Worm (Caenorhabditis elegans) whole organism, young adult: ENCODE measurements around the gene glit-1.
A peak's percentile ranks its signal among the peaks of the same experiment; 100 is the strongest.

Source experiments
- B0019.2 ChIP-seq: fragments of 200-800 bp; sonication (Bioruptor generic); conservative IDR thresholded peaks from 2 replicates; pipeline ENCODE4 v1.3.6; 2022; ENCODE audit warnings: missing genetic modification reagents, missing genetic modification characterization, missing compliant biosample characterization
- B0035.1 ChIP-seq: sonication (generic microtip); optimal IDR thresholded peaks from 2 replicates; lab custom pipeline; 2016; ENCODE audit warnings: missing genetic modification characterization, mild to moderate bottlenecking, missing compliant biosample characterization, missing genotype, missing genetic modification reagents
- C06A6.2 ChIP-seq: fragments of 200-800 bp; sonication (Bioruptor generic); conservative IDR thresholded peaks from 2 replicates; pipeline ENCODE4 v1.3.6; 2022; ENCODE audit warnings: missing genetic modification characterization, missing compliant biosample characterization
- F10E7.11 ChIP-seq: sonication (generic microtip); optimal IDR thresholded peaks from 2 replicates; lab custom pipeline; 2017; ENCODE audit warnings: mild to moderate bottlenecking, missing genetic modification characterization, moderate library complexity, missing compliant biosample characterization
- F23B12.7 ChIP-seq: sonication (generic microtip); optimal IDR thresholded peaks from 2 replicates; lab custom pipeline; 2017; ENCODE audit warnings: missing genetic modification characterization, mild to moderate bottlenecking, missing compliant biosample characterization, antibody characterized with exemption, moderate library complexity; ENCODE audit not compliant: insufficient read depth
- F39B2.1 ChIP-seq: fragments of 200-800 bp; sonication (Bioruptor generic); IDR thresholded peaks from 2 replicates; pipeline ENCODE4 v1.3.6; 2022; ENCODE audit warnings: missing genetic modification reagents, missing genetic modification characterization, missing compliant biosample characterization
- F52B5.7 ChIP-seq: sonication (generic microtip); optimal IDR thresholded peaks from 2 replicates; lab custom pipeline; 2016; ENCODE audit warnings: mild to moderate bottlenecking, missing genetic modification characterization, missing compliant biosample characterization
- F57A8.1 ChIP-seq: fragments of 200-800 bp; sonication (Bioruptor generic); optimal IDR thresholded peaks from 2 replicates; lab custom pipeline; 2018; ENCODE audit warnings: mild to moderate bottlenecking, missing genetic modification characterization, moderate library complexity, missing compliant biosample characterization
- Y53F4B.3 ChIP-seq: fragments of 200-800 bp; sonication (Bioruptor generic); IDR thresholded peaks from 2 replicates; pipeline ENCODE4 v1.3.6; 2022; ENCODE audit warnings: missing genetic modification reagents, missing genetic modification characterization, missing compliant biosample characterization
- Y56A3A.18 ChIP-seq: fragments of 200-800 bp; sonication (Bioruptor generic); IDR thresholded peaks from 2 replicates; pipeline ENCODE4 v1.3.6; 2022; ENCODE audit warnings: missing genetic modification reagents, missing genetic modification characterization, missing compliant biosample characterization
- Y95B8A.8 ChIP-seq: fragments of 200-800 bp; sonication (Bioruptor generic); IDR thresholded peaks from 2 replicates; pipeline ENCODE4 v1.3.6; 2022; ENCODE audit warnings: missing genetic modification reagents, missing genetic modification characterization, missing compliant biosample characterization
- akir-1 ChIP-seq: fragments of 200-800 bp; sonication (Bioruptor generic); optimal IDR thresholded peaks from 2 replicates; lab custom pipeline; 2018; ENCODE audit warnings: mild to moderate bottlenecking, missing genetic modification characterization, moderate library complexity, missing compliant biosample characterization
- aptf-2 ChIP-seq: fragments of 200-800 bp; sonication (Bioruptor generic); conservative IDR thresholded peaks from 2 replicates; pipeline ENCODE4 v1.3.6; 2022; ENCODE audit warnings: missing genetic modification reagents, missing genetic modification characterization, missing compliant biosample characterization
- cebp-1 ChIP-seq, 2 experiments: fragments of 200-800 bp in 1 of 2; sonication (Bioruptor generic) in 1 of 2; sonication (generic microtip) in 1 of 2; IDR thresholded peaks in 1 of 2; optimal IDR thresholded peaks in 1 of 2; 2 replicates each; pipeline versions ENCODE4 v1.3.6 to Lab custom; 2017 to 2022; ENCODE audit warnings: missing compliant biosample characterization in 2 of 2, missing genetic modification characterization in 2 of 2, mild to moderate bottlenecking in 1 of 2, missing genetic modification reagents in 1 of 2, moderate library complexity in 1 of 2
- ceh-27 ChIP-seq: fragments of 200-800 bp; sonication (Bioruptor generic); optimal IDR thresholded peaks from 2 replicates; lab custom pipeline; 2018; ENCODE audit warnings: mild to moderate bottlenecking, missing genetic modification characterization, moderate library complexity, missing compliant biosample characterization
- ceh-40 ChIP-seq: fragments of 200-800 bp; sonication (Bioruptor generic); IDR thresholded peaks from 2 replicates; pipeline ENCODE4 v1.3.6; 2022; ENCODE audit warnings: missing genetic modification characterization, missing compliant biosample characterization
- chd-7 ChIP-seq: sonication (generic microtip); optimal IDR thresholded peaks from 2 replicates; lab custom pipeline; 2016; ENCODE audit warnings: mild to moderate bottlenecking, missing genetic modification characterization, moderate library complexity, missing compliant biosample characterization
- die-1 ChIP-seq: sonication (generic microtip); optimal IDR thresholded peaks from 2 replicates; lab custom pipeline; 2016; ENCODE audit warnings: missing genotype, mild to moderate bottlenecking, missing genetic modification characterization, missing compliant biosample characterization
- dpff-1 ChIP-seq: sonication (generic microtip); optimal IDR thresholded peaks from 2 replicates; lab custom pipeline; 2017; ENCODE audit warnings: mild to moderate bottlenecking, missing genetic modification characterization, missing compliant biosample characterization
- dpl-1 ChIP-seq: fragments of 150-350 bp; optimal IDR thresholded peaks from 2 replicates; lab custom pipeline; 2014; ENCODE audit warnings: missing biosample characterization, missing genetic modification reagents, missing genetic modification characterization
- egl-44 ChIP-seq: fragments of 200-800 bp; sonication (Bioruptor generic); IDR thresholded peaks from 2 replicates; pipeline ENCODE4 v1.3.6; 2022; ENCODE audit warnings: missing genetic modification reagents, missing genetic modification characterization, missing compliant biosample characterization
- egrh-3 ChIP-seq: fragments of 200-800 bp; sonication (Bioruptor generic); IDR thresholded peaks from 2 replicates; pipeline ENCODE4 v1.3.6; 2022; ENCODE audit warnings: missing genetic modification reagents, missing genetic modification characterization, missing compliant biosample characterization
- ekl-4 ChIP-seq: fragments of 200-800 bp; sonication (Bioruptor generic); IDR thresholded peaks from 2 replicates; pipeline ENCODE4 v1.3.6; 2022; ENCODE audit warnings: missing genetic modification reagents, missing genetic modification characterization, missing compliant biosample characterization
- hlh-26 ChIP-seq: fragments of 200-800 bp; sonication (Bioruptor generic); conservative IDR thresholded peaks from 2 replicates; pipeline ENCODE4 v1.3.6; 2022; ENCODE audit warnings: missing genetic modification reagents, missing genetic modification characterization, missing compliant biosample characterization
- hrde-1 ChIP-seq: sonication (generic microtip); optimal IDR thresholded peaks from 2 replicates; lab custom pipeline; 2016; ENCODE audit warnings: missing genetic modification characterization, mild to moderate bottlenecking, missing compliant biosample characterization, moderate library complexity, missing genotype, missing genetic modification reagents, borderline replicate concordance
- let-607 ChIP-seq, 2 experiments: fragments of 200-800 bp in 1 of 2; sonication (Bioruptor generic) in 1 of 2; sonication (generic microtip) in 1 of 2; optimal IDR thresholded peaks; 2 replicates each; lab custom pipeline; 2016 to 2018; ENCODE audit warnings: mild to moderate bottlenecking in 2 of 2, missing compliant biosample characterization in 2 of 2, missing genetic modification characterization in 2 of 2, moderate library complexity in 2 of 2, missing genotype in 1 of 2
- lin-54 ChIP-seq: fragments of 200-800 bp; sonication (Bioruptor generic); optimal IDR thresholded peaks from 2 replicates; lab custom pipeline; 2018; ENCODE audit warnings: mild to moderate bottlenecking, missing genetic modification characterization, missing compliant biosample characterization
- mcd-1 ChIP-seq: fragments of 200-800 bp; sonication (Bioruptor generic); IDR thresholded peaks from 2 replicates; pipeline ENCODE4 v1.3.6; 2022; ENCODE audit warnings: missing genetic modification reagents, missing genetic modification characterization, missing compliant biosample characterization
- nfyb-1 ChIP-seq: fragments of 200-800 bp; sonication (Bioruptor generic); IDR thresholded peaks from 2 replicates; pipeline ENCODE4 v1.3.6; 2022; ENCODE audit warnings: missing genetic modification reagents, missing genetic modification characterization, missing compliant biosample characterization
- snpc-1.1 ChIP-seq: sonication (generic microtip); optimal IDR thresholded peaks from 2 replicates; lab custom pipeline; 2017; ENCODE audit warnings: missing genetic modification characterization, mild to moderate bottlenecking, missing compliant biosample characterization, antibody characterized with exemption, moderate library complexity, missing genotype, missing genetic modification reagents; ENCODE audit not compliant: insufficient read depth
- snpc-1.3 ChIP-seq: sonication (generic microtip); optimal IDR thresholded peaks from 2 replicates; lab custom pipeline; 2017; ENCODE audit warnings: missing genetic modification characterization, mild to moderate bottlenecking, missing compliant biosample characterization, antibody characterized with exemption, moderate library complexity, missing genotype, missing genetic modification reagents; ENCODE audit not compliant: insufficient read depth
- zim-3 ChIP-seq: sonication (generic microtip); optimal IDR thresholded peaks from 2 replicates; lab custom pipeline; 2017; ENCODE audit warnings: mild to moderate bottlenecking, missing genetic modification characterization, moderate library complexity, missing compliant biosample characterization
- ztf-18 ChIP-seq: sonication (generic microtip); optimal IDR thresholded peaks from 2 replicates; lab custom pipeline; 2016; ENCODE audit warnings: missing genotype, mild to moderate bottlenecking, missing genetic modification characterization, missing compliant biosample characterization
- ztf-28 ChIP-seq: fragments of 200-800 bp; sonication (Bioruptor generic); IDR thresholded peaks from 2 replicates; pipeline ENCODE4 v1.3.6; 2022; ENCODE audit warnings: missing genetic modification reagents, missing genetic modification characterization, missing compliant biosample characterization

The glit-1 gene

DNA sequence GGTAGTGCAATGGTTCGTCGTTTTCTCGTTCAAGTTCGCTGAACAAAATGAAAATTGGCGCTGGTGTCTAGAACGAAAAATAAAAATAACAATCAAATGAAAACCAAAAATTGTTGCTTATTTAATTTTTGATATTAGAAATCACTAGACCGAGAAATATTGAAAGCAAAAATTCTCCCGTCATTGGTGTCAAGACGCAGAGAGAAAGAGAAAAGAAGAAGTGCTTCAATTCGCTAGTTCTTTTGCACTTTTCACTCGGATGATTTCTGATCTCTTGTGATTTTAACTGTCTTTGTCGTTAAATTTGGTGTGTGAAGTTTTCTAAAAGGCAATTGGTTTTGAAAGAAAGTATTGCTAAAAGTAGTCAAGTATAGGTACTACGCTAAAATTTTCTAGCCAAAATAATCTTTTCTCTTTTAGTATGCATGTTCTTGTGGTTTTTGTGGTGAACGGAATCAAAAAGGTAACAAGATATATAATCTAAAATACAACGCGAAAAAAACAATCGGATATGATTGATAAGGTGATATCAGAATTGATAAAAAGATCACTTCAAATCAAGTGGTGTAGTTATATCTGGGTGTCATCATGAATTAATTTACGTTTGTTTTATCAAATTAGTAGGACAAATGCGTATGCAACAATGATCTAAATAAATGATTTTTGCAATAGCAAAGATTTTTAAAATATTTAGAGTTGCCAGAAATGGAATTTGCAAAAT lies 49.0 kb upstream of the glit-1 start:
- TF ChIP-seq B0019.2 (GFP tag; lab: Robert Waterston, UW) (no peak), akir-1 (GFP tag; lab: Kevin White, UChicago) (no peak), F10E7.11 (no peak), snpc-1.1 (tag; lab: Kevin White, UChicago) (no peak), F52B5.7 (tag; lab: Kevin White, UChicago) (no peak), let-607 (tag; optimal IDR thresholded peaks at IDR 0.05; lab: Kevin White, UChicago) (no peak), zim-3 (tag; lab: Kevin White, UChicago) (no peak), Y56A3A.18 (GFP tag; lab: Robert Waterston, UW) (no peak), mcd-1 (GFP tag; lab: Robert Waterston, UW) (no peak), ceh-40 (GFP tag; lab: Robert Waterston, UW) (no peak), dpff-1 (tag; lab: Kevin White, UChicago) (no peak), Y95B8A.8 (GFP tag; lab: Robert Waterston, UW) (no peak), C06A6.2 (GFP tag; lab: Robert Waterston, UW) (no peak), F39B2.1 (no peak), B0035.1 (tag; lab: Kevin White, UChicago) (no peak), snpc-1.3 (tag; lab: Kevin White, UChicago) (no peak), hrde-1 (tag; lab: Kevin White, UChicago) (no peak), ztf-18 (tag; lab: Kevin White, UChicago) (no peak), die-1 (no peak), dpl-1 (no peak)

DNA sequence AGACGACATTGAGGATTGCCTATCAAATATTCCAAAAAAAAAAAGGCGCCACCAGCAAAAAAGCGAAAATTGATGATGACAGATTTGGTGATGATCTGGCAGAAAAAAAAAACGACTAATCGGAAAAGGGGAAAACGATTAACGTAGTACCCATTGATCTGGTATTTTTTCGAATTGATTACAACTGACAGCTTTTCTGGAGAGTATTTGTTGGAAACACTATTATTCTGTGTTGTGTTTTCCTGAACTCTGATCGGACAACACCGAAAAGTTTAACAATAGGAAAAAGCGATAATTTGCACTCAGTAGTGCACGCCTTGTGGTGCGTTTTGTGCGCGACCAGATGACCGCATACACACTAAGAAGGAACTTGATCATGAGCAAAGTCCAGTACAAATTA lies 47.4 kb upstream of the glit-1 start:
- no peak for TF ChIP-seq F23B12.7 (tag; lab: Kevin White, UChicago)
- no peak for TF ChIP-seq egl-44 (GFP tag; lab: Robert Waterston, UW)
- TF ChIP-seq Y53F4B.3 (GFP tag; lab: Robert Waterston, UW): no peak
- no peak for TF ChIP-seq snpc-1.1 (tag; lab: Kevin White, UChicago)
- TF ChIP-seq zim-3 (tag; lab: Kevin White, UChicago): no peak
- TF ChIP-seq egrh-3 (GFP tag; lab: Robert Waterston, UW): no peak
- no peak for TF ChIP-seq dpl-1
- TF ChIP-seq nfyb-1 (GFP tag; lab: Robert Waterston, UW): no peak
- no peak for TF ChIP-seq aptf-2 (GFP tag; lab: Robert Waterston, UW)
- no peak for TF ChIP-seq ekl-4 (GFP tag; lab: Robert Waterston, UW)
- TF ChIP-seq ztf-28 (GFP tag; lab: Robert Waterston, UW): no peak
- no peak for TF ChIP-seq F39B2.1
- no peak for TF ChIP-seq ceh-27 (GFP tag; lab: Kevin White, UChicago)
- TF ChIP-seq chd-7 (tag; lab: Kevin White, UChicago): no peak
- TF ChIP-seq lin-54 (GFP tag; lab: Kevin White, UChicago): no peak
- TF ChIP-seq hlh-26 (GFP tag; lab: Robert Waterston, UW): no peak

DNA sequence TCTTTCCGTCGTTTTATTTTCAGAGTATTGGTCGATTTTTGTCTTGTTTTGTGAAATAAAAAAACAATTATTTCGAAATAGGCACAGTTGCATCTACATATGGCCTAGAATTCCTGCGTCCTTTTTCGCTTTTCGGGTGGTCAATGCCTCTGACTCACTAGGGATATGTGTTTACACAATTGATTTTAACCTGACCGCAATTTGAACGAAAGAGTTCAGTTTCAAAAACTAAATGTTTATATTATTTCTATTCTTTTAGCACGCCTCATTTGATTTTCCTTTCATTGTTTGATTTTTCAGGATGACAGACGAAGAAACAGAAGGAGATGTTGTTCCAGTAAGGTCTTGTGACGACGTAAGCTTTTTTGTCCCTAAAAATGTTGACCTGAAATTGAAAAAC lies 44.3 kb upstream of the glit-1 start, which contains the start of gene mfsd-12:
mfsd-12 (plus strand) TSS at position 301 of the 400 bp plus-strand sequence.
- TF ChIP-seq F57A8.1 (no peak), cebp-1 (GFP tag; IDR thresholded peaks at IDR 0.05; lab: Robert Waterston, UW) (0 out of 2 replicates have a peak, but pooled peaks have one; percentile 24), cebp-1 (tag; optimal IDR thresholded peaks at IDR 0.05; lab: Kevin White, UChicago) (peak; percentile 69)
